Worm (Caenorhabditis elegans) whole organism, mixed stage, embryonic: Measurements from ENCODE around the gene polq-1.

Source experiments
- cnd-1 ChIP-seq: fragments of 200-800 bp; sonication (Bioruptor generic); optimal IDR thresholded peaks from 2 replicates; lab custom pipeline; 2018; ENCODE audit warnings: mild to moderate bottlenecking, missing genetic modification characterization, missing compliant biosample characterization
- elt-3 ChIP-seq: fragments of 150-350 bp; optimal IDR thresholded peaks from 2 replicates; lab custom pipeline; 2014; ENCODE audit warnings: missing biosample characterization, missing genetic modification characterization
- lin-13 ChIP-seq: fragments of 150-350 bp; optimal IDR thresholded peaks from 2 replicates; lab custom pipeline; 2014; ENCODE audit warnings: missing biosample characterization, missing genetic modification characterization
- lsy-2 ChIP-seq: fragments of 150-350 bp; optimal IDR thresholded peaks from 2 replicates; lab custom pipeline; 2014; ENCODE audit warnings: missing biosample characterization, missing genetic modification characterization
- nhr-12 ChIP-seq: fragments of 150-350 bp; optimal IDR thresholded peaks from 2 replicates; lab custom pipeline; 2014; ENCODE audit warnings: missing biosample characterization, missing genetic modification characterization
- nhr-2 ChIP-seq: fragments of 150-350 bp; optimal IDR thresholded peaks from 2 replicates; lab custom pipeline; 2014; ENCODE audit warnings: missing biosample characterization, missing genetic modification characterization
- snpc-4 ChIP-seq: fragments of 150-350 bp; optimal IDR thresholded peaks from 2 replicates; lab custom pipeline; 2014; ENCODE audit warnings: missing biosample characterization, missing genetic modification characterization
- unc-39 ChIP-seq: fragments of 150-350 bp; optimal IDR thresholded peaks from 2 replicates; lab custom pipeline; 2014; ENCODE audit warnings: missing biosample characterization, missing genetic modification characterization
- ztf-11 ChIP-seq: fragments of 150-350 bp; optimal IDR thresholded peaks from 2 replicates; lab custom pipeline; 2014; ENCODE audit warnings: missing biosample characterization, missing genetic modification characterization

DNA sequence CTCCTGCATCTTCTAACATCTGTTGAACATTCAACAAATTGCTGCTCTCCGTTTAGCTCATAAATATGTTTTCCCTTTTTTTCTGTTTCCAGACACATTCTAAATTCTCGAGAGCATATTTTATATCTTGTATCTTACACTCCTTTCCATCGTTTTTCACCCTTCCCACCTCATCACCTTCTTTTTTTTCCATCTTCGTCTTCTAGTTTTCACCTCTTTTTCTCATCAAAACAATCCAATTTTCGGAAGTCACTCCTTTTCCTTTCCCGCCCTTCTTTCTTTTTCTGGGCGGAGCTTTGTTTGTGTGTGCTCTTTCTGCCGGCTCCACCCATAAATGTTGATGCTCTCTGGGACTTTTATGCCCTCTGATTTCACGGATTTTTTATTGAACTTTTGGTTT, 19.9 kb upstream of the polq-1 start:
- no peak for TF ChIP-seq elt-3 (tag; lab: Kevin White, UChicago)
- TF ChIP-seq lsy-2 (tag; lab: Kevin White, UChicago) = no peak
- no peak for TF ChIP-seq ztf-11 (tag; lab: Kevin White, UChicago)
- no peak for TF ChIP-seq lin-13 (tag; lab: Kevin White, UChicago)
- TF ChIP-seq unc-39 (tag; lab: Kevin White, UChicago) = no peak
- no peak for TF ChIP-seq nhr-12
- TF ChIP-seq snpc-4 = no peak
- TF ChIP-seq cnd-1 (tag; lab: Kevin White, UChicago) = no peak
- TF ChIP-seq nhr-2 (tag; lab: Kevin White, UChicago) = no peak
